Worm (Caenorhabditis elegans): ENCODE results near the gene ZC513.14.

ZC513.14 gene

ce11 chrV:8018919-8019318, 16.9 kb downstream of the ZC513.14 start:
- TF ChIP-seq gmeb-1 (tag; optimal IDR thresholded peaks at IDR 0.05) (no peak), fos-1 (tag; optimal IDR thresholded peaks at IDR 0.05) (peak; percentile 62)

- no peak for TF ChIP-seq lin-39 (tag; optimal IDR thresholded peaks at IDR 0.05)
- TF ChIP-seq ztf-11 (tag; optimal IDR thresholded peaks at IDR 0.05), result no peak
- no peak for TF ChIP-seq nhr-25 (tag; optimal IDR thresholded peaks at IDR 0.05)
- TF ChIP-seq egl-27 (tag; optimal IDR thresholded peaks at IDR 0.05), result no peak
- no peak for TF ChIP-seq peb-1 (tag; optimal IDR thresholded peaks at IDR 0.05)
- TF ChIP-seq sma-9 (GFP tag; optimal IDR thresholded peaks at IDR 0.05), result peak; percentile 49
- no peak for TF ChIP-seq sma-9 (tag; optimal IDR thresholded peaks at IDR 0.05)
- TF ChIP-seq fos-1 (tag; optimal IDR thresholded peaks at IDR 0.05), result peak; percentile 97
- no peak for TF ChIP-seq nhr-77 (tag; optimal IDR thresholded peaks at IDR 0.05)
- peak; percentile 11 for TF ChIP-seq gmeb-1 (tag; optimal IDR thresholded peaks at IDR 0.05)
- no peak for TF ChIP-seq ztf-4 (tag; optimal IDR thresholded peaks at IDR 0.05)
- TF ChIP-seq aly-2 (tag; optimal IDR thresholded peaks at IDR 0.05), result no peak
- TF ChIP-seq crh-2 (tag; optimal IDR thresholded peaks at IDR 0.05), result no peak
Measured at ce11 chrV:8017924-8018323, 17.9 kb downstream of the ZC513.14 start.

ce11 chrV:8016928-8017327, 18.9 kb downstream of the ZC513.14 start, which contains the start of gene sptl-2:
Gene sptl-2, plus strand, starts transcription at chrV:8017207.
- peak; percentile 79 for TF ChIP-seq fos-1 (tag; optimal IDR thresholded peaks at IDR 0.05)
- no peak for TF ChIP-seq F13H6.1 (tag; optimal IDR thresholded peaks at IDR 0.05)
- peak; percentile 16 for TF ChIP-seq sma-9 (GFP tag; optimal IDR thresholded peaks at IDR 0.05)
- no peak for TF ChIP-seq sma-9 (tag; optimal IDR thresholded peaks at IDR 0.05)

ce11 chrV:8013901-8014388, 21.9 kb downstream of the ZC513.14 start, which contains the start of gene Y97E10AR.6:
Gene Y97E10AR.6, minus strand, starts transcription at chrV:8013951.
- TF ChIP-seq unc-55 (GFP tag; optimal IDR thresholded peaks at IDR 0.05) (peak; percentile 70), fos-1 (tag; optimal IDR thresholded peaks at IDR 0.05) (peak; percentile 19), nhr-129 (tag; optimal IDR thresholded peaks at IDR 0.05) (peak; percentile 74), lsy-2 (tag; optimal IDR thresholded peaks at IDR 0.05) (peak in 1 of 2 experiments; percentile 44), nhr-77 (tag; optimal IDR thresholded peaks at IDR 0.05) (no peak), C34F6.9 (tag; optimal IDR thresholded peaks at IDR 0.05) (peak; percentile 78)

- TF ChIP-seq nhr-11 (tag; optimal IDR thresholded peaks at IDR 0.05), result no peak
- TF ChIP-seq unc-39 (tag; optimal IDR thresholded peaks at IDR 0.05), result no peak
- no peak for TF ChIP-seq ama-1 (optimal IDR thresholded peaks at IDR 0.05)
- no peak for TF ChIP-seq nhr-21 (tag; optimal IDR thresholded peaks at IDR 0.05)
- TF ChIP-seq R02D3.7 (tag; optimal IDR thresholded peaks at IDR 0.05), result no peak
Measured at ce11 chrV:8012032-8012431, 23.8 kb downstream of the ZC513.14 start, which contains the start of gene rpb-9. Gene rpb-9, minus strand, starts transcription at chrV:8012345.

ce11 chrV:8010846-8011245, 25.0 kb downstream of the ZC513.14 start, which contains the start of gene lmtr-2:
Gene lmtr-2, minus strand, starts transcription at chrV:8011106.
- TF ChIP-seq mdl-1 (tag; optimal IDR thresholded peaks at IDR 0.05), result no peak
- no peak for TF ChIP-seq C34F6.9 (tag; optimal IDR thresholded peaks at IDR 0.05)
- TF ChIP-seq nhr-12 (tag; optimal IDR thresholded peaks at IDR 0.05), result no peak

- TF ChIP-seq unc-55 (GFP tag; optimal IDR thresholded peaks at IDR 0.05), result no peak
- TF ChIP-seq Y55F3AM.14 (GFP tag; optimal IDR thresholded peaks at IDR 0.05), result no peak
Measured at ce11 chrV:8010103-8010502, 25.7 kb downstream of the ZC513.14 start, which contains the start of gene Y97E10AR.4. Gene Y97E10AR.4, minus strand, starts transcription at chrV:8010233.

- TF ChIP-seq nhr-129 (tag; optimal IDR thresholded peaks at IDR 0.05) (no peak), C34F6.9 (tag; optimal IDR thresholded peaks at IDR 0.05) (peak; percentile 53), egl-27 (tag; optimal IDR thresholded peaks at IDR 0.05) (no peak)
Measured at ce11 chrV:8007460-8008292, 28.2 kb downstream of the ZC513.14 start, which contains the start of gene Y97E10AR.3. Gene Y97E10AR.3, minus strand, starts transcription at chrV:8007510.
